Fruit fly (Drosophila melanogaster) whole organism, wandering third instar larva: Measurements from ENCODE around the gene CG34283.

Experiments
- Abd-B ChIP-seq: fragments of >200 bp; optimal IDR thresholded peaks from 2 replicates; lab custom pipeline; 2017; ENCODE audit warnings: missing biosample characterization, missing genetic modification characterization
- CG32264 ChIP-seq: fragments of 200-800 bp; sonication (Bioruptor generic); optimal IDR thresholded peaks from 2 replicates; lab custom pipeline; 2016; ENCODE audit warnings: missing biosample characterization, missing genetic modification characterization
- CG9705 ChIP-seq: fragments of 200-800 bp; sonication (Bioruptor generic); optimal IDR thresholded peaks from 2 replicates; lab custom pipeline; 2018; ENCODE audit warnings: missing biosample characterization, mild to moderate bottlenecking, missing genetic modification characterization
- CrebA ChIP-seq: fragments of 200-800 bp; sonication (Bioruptor generic); optimal IDR thresholded peaks from 2 replicates; lab custom pipeline; 2016; ENCODE audit warnings: missing biosample characterization, mild to moderate bottlenecking, missing genetic modification characterization, borderline replicate concordance
- Dfd ChIP-seq: fragments of >200 bp; optimal IDR thresholded peaks from 2 replicates; lab custom pipeline; 2017; ENCODE audit warnings: missing biosample characterization, missing genetic modification characterization
- Dif ChIP-seq: fragments of 200-275, 200-300 bp; sonication (Bioruptor generic); optimal IDR thresholded peaks from 2 replicates; lab custom pipeline; 2018; ENCODE audit warnings: missing biosample characterization, missing genetic modification characterization; ENCODE audit not compliant: partially characterized antibody
- GATAd ChIP-seq: sonication (Bioruptor generic); optimal IDR thresholded peaks from 2 replicates; lab custom pipeline; 2016; ENCODE audit warnings: missing biosample characterization, missing genetic modification characterization
- HLH106 ChIP-seq: fragments of 200-800 bp; optimal IDR thresholded peaks from 3 replicates; lab custom pipeline; 2019; ENCODE audit warnings: missing biosample characterization, mild to moderate bottlenecking, missing genetic modification characterization, moderate library complexity
- Hnf4 ChIP-seq: fragments of 200-800 bp; sonication (Bioruptor generic); optimal IDR thresholded peaks from 2 replicates; lab custom pipeline; 2016; ENCODE audit warnings: missing biosample characterization, mild to moderate bottlenecking, missing genetic modification characterization
- Hr78 ChIP-seq: fragments of >200 bp; optimal IDR thresholded peaks from 2 replicates; lab custom pipeline; 2017; ENCODE audit warnings: missing biosample characterization, missing genetic modification characterization
- Hr83 ChIP-seq: fragments of 200-300 bp; sonication (Bioruptor generic); optimal IDR thresholded peaks from 2 replicates; lab custom pipeline; 2016; ENCODE audit warnings: missing biosample characterization, mild to moderate bottlenecking, missing genetic modification characterization, moderate library complexity; ENCODE audit not compliant: poor library complexity, severe bottlenecking
- Jra ChIP-seq: sonication (Bioruptor generic); optimal IDR thresholded peaks from 2 replicates; lab custom pipeline; 2016; ENCODE audit warnings: missing biosample characterization, missing genetic modification characterization
- Mio ChIP-seq: sonication (Bioruptor generic); optimal IDR thresholded peaks from 2 replicates; lab custom pipeline; 2016; ENCODE audit warnings: missing biosample characterization, missing genetic modification characterization
- Myc ChIP-seq: fragments of >200 bp; optimal IDR thresholded peaks from 2 replicates; lab custom pipeline; 2017
- N ChIP-seq: fragments of >200 bp; optimal IDR thresholded peaks from 2 replicates; lab custom pipeline; 2018; ENCODE audit warnings: missing biosample characterization, missing external identifiers, missing genetic modification characterization
- OdsH ChIP-seq: fragments of 200-800 bp; sonication (Bioruptor generic); optimal IDR thresholded peaks from 2 replicates; lab custom pipeline; 2016; ENCODE audit warnings: missing biosample characterization, mild to moderate bottlenecking, missing genetic modification characterization
- Rel ChIP-seq, 2 experiments: fragments of 200-800 bp; sonication (Bioruptor generic) in 1 of 2; optimal IDR thresholded peaks; 2 replicates in 1 of 2; 3 replicates in 1 of 2; lab custom pipeline; 2016 to 2019; ENCODE audit warnings: mild to moderate bottlenecking in 2 of 2, missing biosample characterization in 2 of 2, missing genetic modification characterization in 2 of 2, moderate library complexity in 1 of 2
- Sp1 ChIP-seq: fragments of 200-800 bp; sonication (Bioruptor generic); optimal IDR thresholded peaks from 3 replicates; lab custom pipeline; 2019; ENCODE audit warnings: missing biosample characterization, mild to moderate bottlenecking, missing genetic modification characterization, moderate library complexity
- Vsx2 ChIP-seq: fragments of 200-300, 225-300 bp; sonication (Bioruptor generic); optimal IDR thresholded peaks from 2 replicates; lab custom pipeline; 2018; ENCODE audit warnings: missing biosample characterization, missing genetic modification characterization; ENCODE audit not compliant: partially characterized antibody
- br ChIP-seq: fragments of 200-800 bp; sonication (Bioruptor generic); optimal IDR thresholded peaks from 2 replicates; lab custom pipeline; 2016; ENCODE audit warnings: missing biosample characterization, missing genetic modification characterization
- brk ChIP-seq: fragments of 200-800 bp; sonication (Bioruptor generic); optimal IDR thresholded peaks from 2 replicates; lab custom pipeline; 2016; ENCODE audit warnings: missing biosample characterization, mild to moderate bottlenecking, missing genetic modification characterization
- dl ChIP-seq, 2 experiments: fragments of 175-275, 200-275 bp in 1 of 2; fragments of 200-275 bp in 1 of 2; sonication (Bioruptor generic); optimal IDR thresholded peaks; lab custom pipeline; 2018; ENCODE audit warnings: mild to moderate bottlenecking in 2 of 2, missing biosample characterization in 2 of 2, missing genetic modification characterization in 2 of 2, moderate library complexity in 2 of 2; ENCODE audit not compliant: partially characterized antibody in 2 of 2, insufficient read depth in 1 of 2
- dmrt93B ChIP-seq: fragments of 200-800 bp; sonication (Bioruptor generic); optimal IDR thresholded peaks from 2 replicates; lab custom pipeline; 2018; ENCODE audit warnings: missing biosample characterization, mild to moderate bottlenecking, missing genetic modification characterization
- dsf ChIP-seq: sonication (Bioruptor generic); optimal IDR thresholded peaks from 2 replicates; lab custom pipeline; 2016; ENCODE audit warnings: missing biosample characterization, missing genetic modification characterization, borderline replicate concordance
- ey ChIP-seq: fragments of 200-800 bp; sonication (Bioruptor generic); optimal IDR thresholded peaks from 2 replicates; lab custom pipeline; 2016; ENCODE audit warnings: missing biosample characterization, missing genetic modification characterization
- foxo ChIP-seq, 2 experiments: fragments of 200-800 bp; sonication (Bioruptor generic); optimal IDR thresholded peaks; 2 replicates in 1 of 2; 3 replicates in 1 of 2; lab custom pipeline; 2016 to 2017; ENCODE audit warnings: missing biosample characterization in 2 of 2, missing genetic modification characterization in 2 of 2
- fru ChIP-seq: fragments of 200-800 bp; sonication (Bioruptor generic); optimal IDR thresholded peaks from 3 replicates; lab custom pipeline; 2016; ENCODE audit warnings: missing biosample characterization, mild to moderate bottlenecking, missing genetic modification characterization
- h ChIP-seq: fragments of 200-800 bp; sonication (Bioruptor generic); optimal IDR thresholded peaks from 3 replicates; lab custom pipeline; 2016; ENCODE audit warnings: missing biosample characterization, mild to moderate bottlenecking, missing genetic modification characterization
- jim ChIP-seq: fragments of 175-275, 200-325 bp; sonication (Bioruptor generic); optimal IDR thresholded peaks from 2 replicates; lab custom pipeline; 2016; ENCODE audit warnings: missing biosample characterization, mild to moderate bottlenecking, missing genetic modification characterization
- lola ChIP-seq: fragments of >200 bp; optimal IDR thresholded peaks from 2 replicates; lab custom pipeline; 2017; ENCODE audit warnings: missing biosample characterization, missing genetic modification characterization
- pan ChIP-seq: fragments of >200 bp; optimal IDR thresholded peaks from 2 replicates; lab custom pipeline; 2017
- psq ChIP-seq: fragments of 200-800 bp; sonication (Bioruptor generic); optimal IDR thresholded peaks from 3 replicates; lab custom pipeline; 2017; ENCODE audit warnings: missing biosample characterization, mild to moderate bottlenecking, missing genetic modification characterization, moderate library complexity
- rgr ChIP-seq: fragments of 200-800 bp; sonication (Bioruptor generic); optimal IDR thresholded peaks from 3 replicates; lab custom pipeline; 2016; ENCODE audit warnings: missing biosample characterization, mild to moderate bottlenecking, missing genetic modification characterization
- sage ChIP-seq: fragments of 200-800 bp; sonication (Bioruptor generic); optimal IDR thresholded peaks from 2 replicates; lab custom pipeline; 2016; ENCODE audit warnings: missing biosample characterization, mild to moderate bottlenecking, missing genetic modification characterization
- sv ChIP-seq: fragments of 200-800 bp; sonication (Bioruptor generic); optimal IDR thresholded peaks from 3 replicates; lab custom pipeline; 2016; ENCODE audit warnings: missing biosample characterization, missing genetic modification characterization
- tai ChIP-seq: sonication (Bioruptor generic); optimal IDR thresholded peaks from 2 replicates; lab custom pipeline; 2016; ENCODE audit warnings: missing biosample characterization, missing genetic modification characterization
- usp ChIP-seq: fragments of >200 bp; optimal IDR thresholded peaks from 2 replicates; lab custom pipeline; 2017; ENCODE audit warnings: missing biosample characterization, missing genetic modification characterization
- woc ChIP-seq: sonication (Bioruptor generic); optimal IDR thresholded peaks from 2 replicates; lab custom pipeline; 2016; ENCODE audit warnings: missing biosample characterization, mild to moderate bottlenecking, missing genetic modification characterization

CG34283 gene

DNA sequence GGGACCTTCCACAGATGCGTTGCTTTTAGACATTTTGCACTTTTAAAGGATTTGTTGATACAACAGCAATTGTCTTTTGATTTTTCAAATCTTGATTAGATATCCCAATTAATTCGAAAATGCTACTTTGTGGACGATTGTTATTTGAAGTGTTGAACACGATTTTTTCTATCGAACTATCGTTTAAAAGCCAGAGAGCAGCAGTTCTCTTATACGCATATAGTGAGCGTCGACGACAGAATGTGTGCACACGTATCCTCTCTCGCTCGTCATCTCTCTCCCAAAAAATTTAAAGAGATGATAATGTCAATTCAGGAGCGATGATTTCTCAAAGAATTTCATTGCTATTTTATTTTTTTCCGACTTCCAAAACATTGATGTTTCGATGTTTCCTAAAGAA is at the start of gene CG34283:
Gene CG34283, minus strand, starts transcription at position 101 of the 400 bp plus-strand sequence.
- TF ChIP-seq HLH106 (tag; lab: Kevin White, UChicago), result no peak
- no peak for TF ChIP-seq h (GFP tag; lab: Kevin White, UChicago)
- TF ChIP-seq Jra, result no peak
- no peak for TF ChIP-seq CrebA (GFP tag; lab: Kevin White, UChicago)
- TF ChIP-seq woc (GFP tag; lab: Kevin White, UChicago), result no peak
- no peak for TF ChIP-seq jim (GFP tag; lab: Kevin White, UChicago)
- no peak for TF ChIP-seq sage (GFP tag; lab: Kevin White, UChicago)
- no peak for TF ChIP-seq dl (GFP tag; optimal IDR thresholded peaks at IDR 0.05; lab: Kevin White, UChicago; ENCODE audit: insufficient read depth in 1 of 2, partially characterized antibody in 2 of 2)
- no peak for TF ChIP-seq Sp1
- TF ChIP-seq CG32264 (GFP tag; lab: Kevin White, UChicago), result no peak
- no peak for TF ChIP-seq OdsH (GFP tag; lab: Kevin White, UChicago)
- TF ChIP-seq, all 38 proteins: peak for 0

DNA sequence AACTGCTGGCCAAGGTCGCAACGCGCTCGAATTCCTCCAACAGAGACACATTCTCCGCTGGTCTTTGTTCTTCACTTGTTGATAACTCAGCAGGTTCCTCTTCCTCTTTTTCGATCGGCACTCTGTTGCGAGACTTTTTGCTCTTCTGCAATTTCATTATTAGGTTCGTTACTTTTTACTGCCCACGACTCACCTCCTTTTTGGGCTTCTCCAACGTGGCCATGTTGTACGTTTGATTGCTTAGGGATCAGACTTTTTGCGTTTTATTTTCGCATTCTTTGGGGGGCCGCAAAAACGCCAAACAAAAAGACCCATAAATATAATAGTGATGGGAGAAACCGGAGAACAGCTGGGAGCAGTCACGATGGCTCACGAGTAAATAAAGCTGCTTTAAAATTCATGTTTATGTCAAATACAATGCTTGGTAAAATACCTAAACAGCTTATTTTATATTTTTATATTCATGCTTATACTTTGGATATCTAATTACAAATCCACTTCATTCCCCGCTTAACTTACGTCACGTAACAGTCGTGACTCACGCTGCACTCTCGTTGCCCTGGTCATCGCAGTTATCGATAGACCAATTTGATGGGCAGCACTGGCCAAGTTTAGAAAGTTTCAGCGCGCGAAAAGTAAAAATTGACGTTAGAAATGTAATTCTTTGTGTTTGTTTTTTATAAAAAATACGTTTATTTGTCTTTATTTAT is 36.3 kb upstream of the CG34283 start, which contains the start of gene Epg5:
Gene Epg5, minus strand, starts transcription at position 326 of the 710 bp plus-strand sequence.
- no peak for TF ChIP-seq Hnf4 (GFP tag; lab: Kevin White, UChicago)
- no peak for TF ChIP-seq Hr78
- no peak for TF ChIP-seq Mio
- peak; percentile 77 for TF ChIP-seq sv (GFP tag; lab: Kevin White, UChicago)
- no peak for TF ChIP-seq woc (GFP tag; lab: Kevin White, UChicago)
- no peak for TF ChIP-seq dl (GFP tag; optimal IDR thresholded peaks at IDR 0.05; lab: Kevin White, UChicago; ENCODE audit: insufficient read depth in 1 of 2, partially characterized antibody in 2 of 2)
- TF ChIP-seq Hr83 (GFP tag; lab: Kevin White, UChicago), result no peak
- no peak for TF ChIP-seq rgr (GFP tag; lab: Kevin White, UChicago)
- TF ChIP-seq fru (GFP tag; lab: Kevin White, UChicago), result no peak
- TF ChIP-seq N (GFP tag; lab: Kevin White, UChicago), result no peak
- TF ChIP-seq brk (GFP tag; lab: Kevin White, UChicago), result no peak
- peak; percentile 60 for TF ChIP-seq OdsH (GFP tag; lab: Kevin White, UChicago)
- TF ChIP-seq Vsx2 (GFP tag; lab: Kevin White, UChicago), result no peak
- no peak for TF ChIP-seq ey (GFP tag; lab: Kevin White, UChicago)
- TF ChIP-seq HLH106 (tag; lab: Kevin White, UChicago), result peak; percentile 81
- no peak for TF ChIP-seq psq (GFP tag; lab: Kevin White, UChicago)
- TF ChIP-seq pan, result no peak
- no peak for TF ChIP-seq Myc
- TF ChIP-seq tai (GFP tag; lab: Kevin White, UChicago), result no peak
- no peak for TF ChIP-seq usp (GFP tag; lab: Kevin White, UChicago)
- no peak for TF ChIP-seq Rel (GFP tag; optimal IDR thresholded peaks at IDR 0.05; lab: Kevin White, UChicago)
- peak; percentile 83 for TF ChIP-seq Rel (tag; optimal IDR thresholded peaks at IDR 0.05; lab: Kevin White, UChicago)
- TF ChIP-seq jim (GFP tag; lab: Kevin White, UChicago), result no peak
- TF ChIP-seq Sp1, result no peak
- TF ChIP-seq lola (GFP tag; lab: Kevin White, UChicago), result no peak
- TF ChIP-seq GATAd (GFP tag; lab: Kevin White, UChicago), result peak; percentile 56
- no peak for TF ChIP-seq Dif
- no peak for TF ChIP-seq Abd-B (GFP tag; lab: Kevin White, UChicago)
- no peak for TF ChIP-seq CG32264 (GFP tag; lab: Kevin White, UChicago)
- peak; percentile 84 for TF ChIP-seq h (GFP tag; lab: Kevin White, UChicago)
- no peak for TF ChIP-seq dmrt93B (GFP tag; lab: Kevin White, UChicago)
- TF ChIP-seq dsf (GFP tag; lab: Kevin White, UChicago), result peak; percentile 50
- no peak for TF ChIP-seq Jra
- TF ChIP-seq sage (GFP tag; lab: Kevin White, UChicago), result no peak
- TF ChIP-seq CrebA (GFP tag; lab: Kevin White, UChicago), result no peak
- TF ChIP-seq br, result no peak
- no peak for TF ChIP-seq foxo (GFP tag; optimal IDR thresholded peaks at IDR 0.05; lab: Kevin White, UChicago)
- TF ChIP-seq Dfd (GFP tag; lab: Kevin White, UChicago), result no peak
- peak; percentile 57 for TF ChIP-seq CG9705 (GFP tag; lab: Kevin White, UChicago)
